Worm (Caenorhabditis elegans): ENCODE data around the gene spig-4.

The spig-4 gene

DNA sequence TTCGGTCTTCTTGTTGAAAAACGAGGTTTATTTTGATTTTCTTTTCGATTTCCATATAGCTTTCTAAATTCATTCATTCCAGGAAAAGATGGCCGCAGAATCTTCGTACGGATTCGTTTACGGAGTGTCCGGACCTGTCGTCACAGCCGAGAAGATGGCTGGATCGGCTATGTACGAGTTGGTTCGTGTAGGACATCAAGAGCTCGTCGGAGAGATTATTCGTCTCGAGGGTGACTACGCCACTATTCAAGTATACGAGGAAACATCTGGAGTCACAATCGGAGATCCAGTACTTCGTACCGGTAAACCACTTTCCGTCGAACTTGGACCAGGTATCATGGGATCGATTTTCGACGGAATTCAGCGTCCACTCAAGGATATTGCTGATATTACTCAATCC is 45.0 kb upstream of the spig-4 start, which contains the start of gene vha-13:
vha-13 (plus strand) TSS at position 81 of the 400 bp plus-strand sequence.
- TF ChIP-seq Y22D7AL.16 (tag; optimal IDR thresholded peaks at IDR 0.05), result no peak
- no peak for TF ChIP-seq hlh-30 (tag; optimal IDR thresholded peaks at IDR 0.05; ENCODE audit: insufficient read depth)
- TF ChIP-seq sdc-2 (tag; optimal IDR thresholded peaks at IDR 0.05), result no peak
- no peak for TF ChIP-seq nhr-232 (tag; optimal IDR thresholded peaks at IDR 0.05)
- TF ChIP-seq odd-2 (tag; optimal IDR thresholded peaks at IDR 0.05), result no peak
- no peak for TF ChIP-seq ceh-19 (GFP tag; optimal IDR thresholded peaks at IDR 0.05)
- no peak for TF ChIP-seq unc-55 (GFP tag; optimal IDR thresholded peaks at IDR 0.05)
- TF ChIP-seq ceh-9 (tag; optimal IDR thresholded peaks at IDR 0.05), result no peak
- TF ChIP-seq unc-42 (tag; optimal IDR thresholded peaks at IDR 0.05), result no peak
- TF ChIP-seq sox-4 (tag; optimal IDR thresholded peaks at IDR 0.05), result no peak
- TF ChIP-seq ahr-1 (tag; optimal IDR thresholded peaks at IDR 0.05), result no peak
- no peak for TF ChIP-seq T23F11.4 (GFP tag; optimal IDR thresholded peaks at IDR 0.05)
- TF ChIP-seq rnt-1 (tag; optimal IDR thresholded peaks at IDR 0.05), result no peak
- no peak for TF ChIP-seq F13H6.1 (tag; optimal IDR thresholded peaks at IDR 0.05)
- no peak for TF ChIP-seq elt-4 (tag; optimal IDR thresholded peaks at IDR 0.05)

- peak; percentile 3 for TF ChIP-seq sdc-2 (tag; optimal IDR thresholded peaks at IDR 0.05)
- peak; percentile 72 for TF ChIP-seq unc-42 (tag; optimal IDR thresholded peaks at IDR 0.05)
- TF ChIP-seq ceh-9 (tag; optimal IDR thresholded peaks at IDR 0.05), result no peak
- TF ChIP-seq fax-1 (tag; optimal IDR thresholded peaks at IDR 0.05), result no peak
- TF ChIP-seq hlh-6 (tag; optimal IDR thresholded peaks at IDR 0.05), result peak; percentile 41
- TF ChIP-seq ceh-14 (tag; optimal IDR thresholded peaks at IDR 0.05), result peak; percentile 55
- no peak for TF ChIP-seq nhr-232 (tag; optimal IDR thresholded peaks at IDR 0.05)
- peak; percentile 0 for TF ChIP-seq madf-2 (tag; optimal IDR thresholded peaks at IDR 0.05)
- TF ChIP-seq rnt-1 (tag; optimal IDR thresholded peaks at IDR 0.05), result peak; percentile 60
- peak; percentile 22 for TF ChIP-seq dve-1 (tag; optimal IDR thresholded peaks at IDR 0.05)
- TF ChIP-seq eyg-1 (tag; optimal IDR thresholded peaks at IDR 0.05), result no peak
- TF ChIP-seq ceh-6 (GFP tag; optimal IDR thresholded peaks at IDR 0.05), result no peak
- no peak for TF ChIP-seq che-1 (tag; optimal IDR thresholded peaks at IDR 0.05)
- no peak for TF ChIP-seq T23F11.4 (GFP tag; optimal IDR thresholded peaks at IDR 0.05)
- TF ChIP-seq ets-4 (tag; optimal IDR thresholded peaks at IDR 0.05), result peak; percentile 38
- TF ChIP-seq C08G9.2 (tag; optimal IDR thresholded peaks at IDR 0.05), result peak; percentile 64
- no peak for TF ChIP-seq npax-4 (tag; optimal IDR thresholded peaks at IDR 0.05)
- peak; percentile 54 for TF ChIP-seq ref-2 (tag; optimal IDR thresholded peaks at IDR 0.05)
- TF ChIP-seq sox-2 (GFP tag; IDR thresholded peaks at IDR 0.05), result no peak
- TF ChIP-seq nfya-1 (tag; optimal IDR thresholded peaks at IDR 0.05), result peak; percentile 62
- TF ChIP-seq ceh-34 (tag; optimal IDR thresholded peaks at IDR 0.05), result peak; percentile 43
- TF ChIP-seq ceh-31 (tag; optimal IDR thresholded peaks at IDR 0.05), result peak; percentile 78
- no peak for TF ChIP-seq K09A11.1 (tag; optimal IDR thresholded peaks at IDR 0.05; ENCODE audit: insufficient read depth)
- TF ChIP-seq tbx-2 (tag; optimal IDR thresholded peaks at IDR 0.05), result peak; percentile 75
- TF ChIP-seq ceh-18 (tag; optimal IDR thresholded peaks at IDR 0.05), result peak; percentile 79
- peak; percentile 53 for TF ChIP-seq fkh-6 (tag; optimal IDR thresholded peaks at IDR 0.05)
- peak; percentile 11 for TF ChIP-seq hlh-8 (tag; optimal IDR thresholded peaks at IDR 0.05)
- peak; percentile 24 for TF ChIP-seq syd-9 (tag; optimal IDR thresholded peaks at IDR 0.05)
- peak; percentile 15 for TF ChIP-seq pqm-1 (tag; optimal IDR thresholded peaks at IDR 0.05)
- TF ChIP-seq elt-4 (tag; optimal IDR thresholded peaks at IDR 0.05), result no peak
- TF ChIP-seq F13H6.1 (tag; optimal IDR thresholded peaks at IDR 0.05), result peak; percentile 3
- TF ChIP-seq fkh-10 (GFP tag; optimal IDR thresholded peaks at IDR 0.05), result peak; percentile 14
- peak; percentile 7 for TF ChIP-seq ceh-2 (tag; optimal IDR thresholded peaks at IDR 0.05)
- TF ChIP-seq pros-1 (tag; optimal IDR thresholded peaks at IDR 0.05), result peak; percentile 58
These were observed 44.3 kb upstream of the spig-4 start for ce11 chrV:14350949-14351348.

All from whole organism, late embryonic.